Fruit fly (Drosophila melanogaster) whole organism, embryonic: ENCODE results near the gene Mdh2.

ENCODE experiments used
- Aef1 ChIP-seq: fragments of 200-800 bp; sonication (Bioruptor generic); IDR thresholded peaks from 3 replicates; pipeline ENCODE4 v1.3.6; 2022; ENCODE audit warnings: missing biosample characterization, missing genetic modification characterization
- Blimp-1 ChIP-seq: fragments of 200-800 bp; sonication (Bioruptor generic); optimal IDR thresholded peaks from 3 replicates; lab custom pipeline; 2018; ENCODE audit warnings: missing biosample characterization, missing genetic modification characterization, mild to moderate bottlenecking, moderate library complexity, missing genetic modification reagents
- C15 ChIP-seq: fragments of 200-800 bp; sonication (Bioruptor generic); IDR thresholded peaks from 3 replicates; pipeline ENCODE4 v1.3.6; 2022; ENCODE audit warnings: missing biosample characterization, missing genetic modification characterization
- CG10209 ChIP-seq: fragments of 200-800 bp; sonication (Bioruptor generic); optimal IDR thresholded peaks from 3 replicates; lab custom pipeline; 2017; ENCODE audit warnings: missing biosample characterization, mild to moderate bottlenecking, missing genetic modification characterization, missing genetic modification reagents
- CG10543 ChIP-seq: fragments of 200-800 bp; sonication (Bioruptor generic); optimal IDR thresholded peaks from 3 replicates; lab custom pipeline; 2017; ENCODE audit warnings: missing biosample characterization, mild to moderate bottlenecking, missing genetic modification characterization, moderate library complexity
- CG10959 ChIP-seq: fragments of 200-800 bp; sonication (Bioruptor generic); IDR thresholded peaks from 2 replicates; pipeline ENCODE4 v1.3.6; 2022; ENCODE audit warnings: missing biosample characterization, missing genetic modification characterization
- CG11456 ChIP-seq: fragments of 200-800 bp; sonication (Bioruptor generic); IDR thresholded peaks from 3 replicates; pipeline ENCODE4 v1.3.6; 2022; ENCODE audit warnings: missing biosample characterization, missing genetic modification characterization
- CG11696 ChIP-seq: fragments of 200-800 bp; sonication (Bioruptor generic); IDR thresholded peaks from 2 replicates; pipeline ENCODE4 v1.3.6; 2022; ENCODE audit warnings: missing biosample characterization, missing genetic modification characterization
- CG14014 ChIP-seq: fragments of 200-800 bp; sonication (Bioruptor generic); IDR thresholded peaks from 2 replicates; pipeline ENCODE4 v1.3.6; 2022; ENCODE audit warnings: missing biosample characterization, missing genetic modification characterization
- CG14441 ChIP-seq: fragments of 200-800 bp; sonication (Bioruptor generic); IDR thresholded peaks from 2 replicates; pipeline ENCODE4 v1.3.6; 2022; ENCODE audit warnings: missing biosample characterization, missing genetic modification characterization
- CG15011 ChIP-seq: fragments of 200-800 bp; sonication (Bioruptor generic); optimal IDR thresholded peaks from 3 replicates; lab custom pipeline; 2018; ENCODE audit warnings: missing biosample characterization, mild to moderate bottlenecking, missing genetic modification characterization
- CG15269 ChIP-seq: fragments of 200-800 bp; sonication (Bioruptor generic); optimal IDR thresholded peaks from 2 replicates; lab custom pipeline; 2018; ENCODE audit warnings: missing biosample characterization, mild to moderate bottlenecking, missing genetic modification characterization, moderate library complexity
- CG17802 ChIP-seq: fragments of 200-800 bp; sonication (Bioruptor generic); optimal IDR thresholded peaks from 2 replicates; lab custom pipeline; 2018; ENCODE audit warnings: missing biosample characterization, mild to moderate bottlenecking, missing genetic modification characterization, moderate library complexity
- CG2116 ChIP-seq: fragments of 200-800 bp; sonication (Bioruptor generic); optimal IDR thresholded peaks from 3 replicates; lab custom pipeline; 2018; ENCODE audit warnings: missing biosample characterization, mild to moderate bottlenecking, missing genetic modification characterization
- CG2199 ChIP-seq: fragments of 200-800 bp; sonication (Bioruptor generic); IDR thresholded peaks from 3 replicates; pipeline ENCODE4 v1.3.6; 2022; ENCODE audit warnings: missing biosample characterization, missing genetic modification characterization
- CG3065 ChIP-seq: fragments of 200-800 bp; sonication (Bioruptor generic); optimal IDR thresholded peaks from 2 replicates; lab custom pipeline; 2016; ENCODE audit warnings: missing biosample characterization, missing genetic modification characterization
- CG33557 ChIP-seq: fragments of 200-800 bp; sonication (Bioruptor generic); optimal IDR thresholded peaks from 2 replicates; lab custom pipeline; 2019; ENCODE audit warnings: missing biosample characterization, mild to moderate bottlenecking, missing genetic modification characterization, moderate library complexity
- CG34376 ChIP-seq: fragments of 200-800 bp; sonication (Bioruptor generic); optimal IDR thresholded peaks from 2 replicates; lab custom pipeline; 2018; ENCODE audit warnings: missing biosample characterization, mild to moderate bottlenecking, missing genetic modification characterization
- CG5245 ChIP-seq: fragments of 200-800 bp; sonication (Bioruptor generic); optimal IDR thresholded peaks from 3 replicates; lab custom pipeline; 2016; ENCODE audit warnings: missing biosample characterization, missing genetic modification characterization
- CG7357 ChIP-seq: fragments of 200-800 bp; sonication (Bioruptor generic); IDR thresholded peaks from 3 replicates; pipeline ENCODE4 v1.3.6; 2022; ENCODE audit warnings: missing biosample characterization, missing genetic modification characterization
- CG8281 ChIP-seq: fragments of 200-800 bp; sonication (Bioruptor generic); optimal IDR thresholded peaks from 2 replicates; lab custom pipeline; 2018; ENCODE audit warnings: missing biosample characterization, mild to moderate bottlenecking, missing genetic modification characterization, moderate library complexity
- CG9932 ChIP-seq: fragments of 200-800 bp; sonication (Bioruptor generic); IDR thresholded peaks from 2 replicates; pipeline ENCODE4 v1.3.6; 2022; ENCODE audit warnings: missing biosample characterization, missing genetic modification characterization
- CTCF ChIP-seq: fragments of 200-800 bp; sonication (Bioruptor generic); optimal IDR thresholded peaks from 2 replicates; lab custom pipeline; 2017; ENCODE audit warnings: missing biosample characterization, mild to moderate bottlenecking, missing genetic modification characterization, moderate library complexity
- D ChIP-seq, 2 experiments: fragments of 200-800 bp in 1 of 2; fragments of >200 bp in 1 of 2; sonication (Bioruptor generic) in 1 of 2; optimal IDR thresholded peaks; 2 replicates in 1 of 2; 3 replicates in 1 of 2; lab custom pipeline; 2017; ENCODE audit warnings: mild to moderate bottlenecking in 1 of 2, missing biosample characterization in 1 of 2, missing genetic modification characterization in 1 of 2, missing genetic modification reagents in 1 of 2
- Dfd ChIP-seq, 2 experiments: fragments of >200 bp; optimal IDR thresholded peaks; 2 replicates each; lab custom pipeline; 2017; ENCODE audit warnings: missing biosample characterization in 2 of 2, missing genetic modification characterization in 2 of 2
- H2.0 ChIP-seq: fragments of 200-800 bp; sonication (Bioruptor generic); IDR thresholded peaks from 2 replicates; pipeline ENCODE4 v1.3.6; 2022; ENCODE audit warnings: missing biosample characterization, missing genetic modification characterization
- Hmx ChIP-seq: fragments of 200-800 bp; sonication (Bioruptor generic); optimal IDR thresholded peaks from 2 replicates; lab custom pipeline; 2016; ENCODE audit warnings: missing biosample characterization, missing genetic modification characterization
- MESR4 ChIP-seq: fragments of 200-800 bp; sonication (Bioruptor generic); optimal IDR thresholded peaks from 2 replicates; lab custom pipeline; 2018; ENCODE audit warnings: missing biosample characterization, mild to moderate bottlenecking, missing genetic modification characterization, moderate library complexity
- Med ChIP-seq: fragments of 200-800 bp; sonication (Bioruptor generic); peaks from one replicate; lab custom pipeline; 2016; ENCODE audit warnings: missing biosample characterization, missing genetic modification characterization, mild to moderate bottlenecking, inconsistent platforms, moderate library complexity
- NK7.1 ChIP-seq: fragments of 200-800 bp; sonication (Bioruptor generic); optimal IDR thresholded peaks from 3 replicates; lab custom pipeline; 2016; ENCODE audit warnings: missing biosample characterization, missing genetic modification characterization
- Opbp ChIP-seq: fragments of 200-800 bp; sonication (Bioruptor generic); IDR thresholded peaks from 3 replicates; pipeline ENCODE4 v1.3.6; 2022; ENCODE audit warnings: missing biosample characterization, missing genetic modification characterization; ENCODE audit not compliant: partially characterized antibody
- Taf1 ChIP-seq: fragments of 200-800 bp; sonication (Bioruptor generic); IDR thresholded peaks from 2 replicates; pipeline ENCODE4 v1.3.6; 2022; ENCODE audit warnings: missing biosample characterization, missing genetic modification characterization
- ato ChIP-seq: fragments of 200-800 bp; sonication (Bioruptor generic); IDR thresholded peaks from 2 replicates; pipeline ENCODE4 v1.3.6; 2022; ENCODE audit warnings: missing biosample characterization, missing genetic modification characterization; ENCODE audit not compliant: partially characterized antibody
- bab2 ChIP-seq: fragments of 200-800 bp; sonication (Bioruptor generic); optimal IDR thresholded peaks from 2 replicates; lab custom pipeline; 2016; ENCODE audit warnings: missing biosample characterization, missing genetic modification characterization
- bowl ChIP-seq: fragments of 200-800 bp; sonication (Bioruptor generic); IDR thresholded peaks from 2 replicates; pipeline ENCODE4 v1.3.6; 2022; ENCODE audit warnings: missing biosample characterization, missing genetic modification characterization
- dmrt99B ChIP-seq: fragments of 200-800 bp; sonication (Bioruptor generic); optimal IDR thresholded peaks from 2 replicates; lab custom pipeline; 2018; ENCODE audit warnings: missing biosample characterization, mild to moderate bottlenecking, missing genetic modification characterization, moderate library complexity
- dpn ChIP-seq, 2 experiments: fragments of 200-800 bp; sonication (Bioruptor generic); optimal IDR thresholded peaks; 3 replicates each; lab custom pipeline; 2016; ENCODE audit warnings: missing biosample characterization in 2 of 2, missing genetic modification characterization in 2 of 2
- exex ChIP-seq: fragments of 200-800 bp; sonication (Bioruptor generic); optimal IDR thresholded peaks from 4 replicates; lab custom pipeline; 2018; ENCODE audit warnings: missing biosample characterization, mild to moderate bottlenecking, missing genetic modification characterization, moderate library complexity
- grau ChIP-seq: fragments of 200-800 bp; optimal IDR thresholded peaks from 3 replicates; lab custom pipeline; 2019; ENCODE audit warnings: missing biosample characterization, mild to moderate bottlenecking, missing genetic modification characterization, moderate library complexity
- ham ChIP-seq: fragments of 200-800 bp; sonication (Bioruptor generic); IDR thresholded peaks from 2 replicates; pipeline ENCODE4 v1.3.6; 2022; ENCODE audit warnings: missing biosample characterization, missing genetic modification characterization
- ind ChIP-seq: fragments of 200-800 bp; sonication (Bioruptor generic); optimal IDR thresholded peaks from 3 replicates; lab custom pipeline; 2016; ENCODE audit warnings: missing biosample characterization, missing genetic modification characterization
- odd ChIP-seq: fragments of 200-800 bp; sonication (Bioruptor generic); optimal IDR thresholded peaks from 2 replicates; lab custom pipeline; 2017; ENCODE audit warnings: missing biosample characterization, mild to moderate bottlenecking, missing genetic modification characterization
- otp ChIP-seq: fragments of 200-800 bp; sonication (Bioruptor generic); IDR thresholded peaks from 3 replicates; pipeline ENCODE4, ENCODE4 v1.3.6; 2022; ENCODE audit warnings: missing biosample characterization, missing genetic modification characterization
- scrt ChIP-seq: fragments of 200-800 bp; sonication (Bioruptor generic); optimal IDR thresholded peaks from 2 replicates; lab custom pipeline; 2018; ENCODE audit warnings: missing biosample characterization, mild to moderate bottlenecking, missing genetic modification characterization, moderate library complexity
- sd ChIP-seq: fragments of 200-800 bp; sonication (Bioruptor generic); optimal IDR thresholded peaks from 3 replicates; lab custom pipeline; 2018; ENCODE audit warnings: missing biosample characterization, mild to moderate bottlenecking, missing genetic modification characterization, moderate library complexity
- shn ChIP-seq: fragments of 200-800 bp; sonication (Bioruptor generic); optimal IDR thresholded peaks from 3 replicates; lab custom pipeline; 2016; ENCODE audit warnings: missing biosample characterization, missing genetic modification characterization
- sisA ChIP-seq: fragments of 200-800 bp; sonication (Bioruptor generic); IDR thresholded peaks from 2 replicates; pipeline ENCODE4 v1.3.6; 2022; ENCODE audit warnings: missing biosample characterization, missing genetic modification characterization
- tin ChIP-seq: fragments of 200-800 bp; sonication (Bioruptor generic); optimal IDR thresholded peaks from 3 replicates; lab custom pipeline; 2016; ENCODE audit warnings: missing biosample characterization, missing genetic modification characterization
- toy ChIP-seq: fragments of 200-800 bp; sonication (Bioruptor generic); IDR thresholded peaks from 2 replicates; pipeline ENCODE4 v1.3.6; 2022; ENCODE audit warnings: missing biosample characterization, missing genetic modification characterization
- z ChIP-seq: fragments of 200-800 bp; sonication (Bioruptor generic); IDR thresholded peaks from 3 replicates; pipeline ENCODE4 v1.3.6; 2022; ENCODE audit warnings: missing biosample characterization, missing genetic modification characterization

The Mdh2 gene

DNA sequence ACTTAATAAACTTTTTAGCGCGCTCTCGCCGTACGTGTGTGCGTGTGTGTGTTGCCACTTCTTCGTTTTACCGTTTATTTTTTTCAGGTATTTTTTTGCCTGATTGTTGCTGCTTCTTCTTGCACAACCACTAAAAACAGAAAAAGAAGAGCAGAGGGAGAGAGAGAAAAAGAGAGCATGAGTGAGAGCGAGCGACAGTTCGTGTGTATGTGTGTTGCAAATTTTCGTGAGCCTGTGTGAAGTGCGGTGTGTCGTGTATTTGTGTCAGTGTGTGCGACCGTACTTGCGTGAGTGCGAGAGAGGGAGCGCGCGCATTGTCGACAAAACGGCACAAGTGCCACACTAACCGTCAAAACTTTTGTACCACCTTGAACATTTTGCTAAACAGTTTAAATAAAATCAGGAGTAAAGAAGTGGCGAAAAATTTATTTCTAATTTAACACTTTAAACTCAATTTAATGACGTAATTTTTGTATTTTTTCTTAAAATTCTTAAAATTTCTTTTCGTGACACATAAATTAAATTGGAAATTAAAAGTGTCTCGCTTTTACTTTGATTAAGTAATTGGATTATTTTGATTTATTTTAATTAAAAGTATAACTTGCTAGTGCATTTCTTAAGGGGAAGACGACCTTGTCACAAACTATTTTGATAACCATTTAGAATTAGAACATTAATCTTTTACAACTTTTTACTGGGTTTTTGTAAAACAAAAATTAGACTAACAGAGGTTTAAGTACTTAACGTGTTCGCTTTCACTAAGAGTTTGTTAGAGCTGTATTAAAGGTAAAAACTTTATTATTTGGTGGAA, 29.0 kb upstream of the Mdh2 start (continued):
- peak; percentile 5 for TF ChIP-seq CG8281 (tag; lab: Kevin White, UChicago)
- no peak for TF ChIP-seq CG17802 (tag; lab: Kevin White, UChicago)
- TF ChIP-seq CG10209 (GFP tag; lab: Kevin White, UChicago) = peak; percentile 53
- TF ChIP-seq CG34376 = peak; percentile 14
- no peak for TF ChIP-seq shn (GFP tag; lab: Kevin White, UChicago)
- no peak for TF ChIP-seq sisA (GFP tag; lab: Robert Waterston, UW)
- no peak for TF ChIP-seq z (GFP tag; lab: Robert Waterston, UW)
- TF ChIP-seq Med = peak; percentile 87
- TF ChIP-seq CG11696 (GFP tag; lab: Robert Waterston, UW) = no peak
- TF ChIP-seq CG15011 (GFP tag; lab: Kevin White, UChicago) = peak; percentile 27
- TF ChIP-seq grau (tag; lab: Kevin White, UChicago) = peak; percentile 76
- TF ChIP-seq CG7357 (GFP tag; lab: Robert Waterston, UW) = 0 out of 3 replicates have a peak, but pooled peaks have one; percentile 14
- TF ChIP-seq CG9932 = no peak
- TF ChIP-seq odd = peak; percentile 74
- no peak for TF ChIP-seq CG11456
- peak; percentile 81 for TF ChIP-seq sd (tag; lab: Kevin White, UChicago)
- no peak for TF ChIP-seq Taf1 (GFP tag; lab: Robert Waterston, UW)
- no peak for TF ChIP-seq bowl
- TF ChIP-seq CG14014 = no peak
- no peak for TF ChIP-seq D (optimal IDR thresholded peaks at IDR 0.05; lab: Kevin White, UChicago)
- peak; percentile 26 for TF ChIP-seq D (GFP tag; optimal IDR thresholded peaks at IDR 0.05; lab: Kevin White, UChicago)
- TF ChIP-seq ham (GFP tag; lab: Robert Waterston, UW) = no peak
- TF ChIP-seq ind (GFP tag; lab: Kevin White, UChicago) = peak; percentile 51
- TF ChIP-seq MESR4 (GFP tag; lab: Kevin White, UChicago) = peak; percentile 40
- no peak for TF ChIP-seq CTCF
- TF ChIP-seq CG10959 (GFP tag; lab: Robert Waterston, UW) = no peak
- TF ChIP-seq Opbp = no peak
- no peak for TF ChIP-seq C15
- TF ChIP-seq CG5245 (GFP tag; lab: Kevin White, UChicago) = no peak
- no peak for TF ChIP-seq toy (GFP tag; lab: Robert Waterston, UW)
- TF ChIP-seq otp (GFP tag; lab: Robert Waterston, UW) = no peak
- TF ChIP-seq tin (GFP tag; lab: Kevin White, UChicago) = peak; percentile 52
- peak; percentile 51 for TF ChIP-seq CG10543 (GFP tag; lab: Kevin White, UChicago)
- no peak for TF ChIP-seq Dfd (GFP tag; optimal IDR thresholded peaks at IDR 0.05; lab: Kevin White, UChicago)
- TF ChIP-seq exex (tag; lab: Kevin White, UChicago) = peak; percentile 19
- TF ChIP-seq Aef1 = no peak
- peak; percentile 31 for TF ChIP-seq Hmx (GFP tag; lab: Kevin White, UChicago)
- TF ChIP-seq H2.0 (GFP tag; lab: Robert Waterston, UW) = no peak
- peak; percentile 28 for TF ChIP-seq CG2116
- TF ChIP-seq dpn (GFP tag; optimal IDR thresholded peaks at IDR 0.05; lab: Kevin White, UChicago) = peak; percentile 25 to 28
- TF ChIP-seq scrt (GFP tag; lab: Kevin White, UChicago) = no peak
- TF ChIP-seq CG33557 = no peak
- peak; percentile 74 for TF ChIP-seq dmrt99B (tag; lab: Kevin White, UChicago)
- peak; percentile 75 for TF ChIP-seq CG15269 (tag; lab: Kevin White, UChicago)
- no peak for TF ChIP-seq CG14441 (GFP tag; lab: Robert Waterston, UW)
- TF ChIP-seq CG2199 (GFP tag; lab: Robert Waterston, UW) = no peak
- no peak for TF ChIP-seq ato
- TF ChIP-seq NK7.1 = no peak
- TF ChIP-seq Blimp-1 (GFP tag; lab: Kevin White, UChicago) = peak; percentile 31
- TF ChIP-seq bab2 (GFP tag; lab: Kevin White, UChicago) = peak; percentile 62
- no peak for TF ChIP-seq CG3065
